Fruit fly (Drosophila melanogaster): ENCODE data around the gene CtIP.

The CtIP gene

dm6 chr3L:20471499-20472313 lies 35.7 kb downstream of the CtIP start (continued):
- TF ChIP-seq CG9932 (GFP tag; IDR thresholded peaks at IDR 0.05) (no peak), CG3163 (GFP tag; optimal IDR thresholded peaks at IDR 0.05) (peak; percentile 43), crc (GFP tag; optimal IDR thresholded peaks at IDR 0.05) (peak; percentile 0), Jarid2 (GFP tag; optimal IDR thresholded peaks at IDR 0.05) (no peak), vvl (GFP tag; IDR thresholded peaks at IDR 0.05) (peak; percentile 46; the same call in 1 of the 2 replicates), GATAe (GFP tag; conservative IDR thresholded peaks at IDR 0.05) (no peak), CG4854 (GFP tag; optimal IDR thresholded peaks at IDR 0.05) (peak; percentile 48), salm (tag; optimal IDR thresholded peaks at IDR 0.05) (no peak), D19A (tag; optimal IDR thresholded peaks at IDR 0.05) (peak; percentile 97), Adf1 (GFP tag; IDR thresholded peaks at IDR 0.05) (no peak), fu2 (GFP tag; optimal IDR thresholded peaks at IDR 0.05) (peak; percentile 12), CG18476 (GFP tag; optimal IDR thresholded peaks at IDR 0.05) (peak; percentile 41), tin (GFP tag; optimal IDR thresholded peaks at IDR 0.05) (no peak), tio (GFP tag; optimal IDR thresholded peaks at IDR 0.05) (peak; percentile 17), zen (tag; optimal IDR thresholded peaks at IDR 0.05) (peak; percentile 25), CG15601 (tag; optimal IDR thresholded peaks at IDR 0.05) (peak; percentile 63), Max (GFP tag; optimal IDR thresholded peaks at IDR 0.05) (peak; percentile 6), CG9797 (GFP tag; optimal IDR thresholded peaks at IDR 0.05) (no peak), wdn (GFP tag; IDR thresholded peaks at IDR 0.05) (no peak), CG30403 (GFP tag; optimal IDR thresholded peaks at IDR 0.05) (peak; percentile 9), CG13123 (GFP tag; optimal IDR thresholded peaks at IDR 0.05) (peak; percentile 65), Six4 (GFP tag; optimal IDR thresholded peaks at IDR 0.05) (no peak), fd64A (GFP tag; optimal IDR thresholded peaks at IDR 0.05) (peak; percentile 75), CG6813 (GFP tag; optimal IDR thresholded peaks at IDR 0.05) (peak; percentile 73), CG10209 (GFP tag; optimal IDR thresholded peaks at IDR 0.05) (peak; percentile 76), CG8924 (tag; optimal IDR thresholded peaks at IDR 0.05) (peak; percentile 41), gem (tag; optimal IDR thresholded peaks at IDR 0.05) (peak; percentile 44), chif (GFP tag; optimal IDR thresholded peaks at IDR 0.05) (peak; percentile 45 to 70), CG13424 (tag; optimal IDR thresholded peaks at IDR 0.05) (peak; percentile 58), btn (GFP tag; optimal IDR thresholded peaks at IDR 0.05) (peak; percentile 45), en (GFP tag; optimal IDR thresholded peaks at IDR 0.05) (peak; percentile 31), CG18619 (GFP tag; optimal IDR thresholded peaks at IDR 0.05) (peak; percentile 53), CG12659 (GFP tag; optimal IDR thresholded peaks at IDR 0.05) (peak; percentile 25), tap (tag; optimal IDR thresholded peaks at IDR 0.05) (peak; percentile 12), pb (GFP tag; optimal IDR thresholded peaks at IDR 0.05) (peak; percentile 4), Fer1 (GFP tag; optimal IDR thresholded peaks at IDR 0.05) (no peak), gro (GFP tag; optimal IDR thresholded peaks at IDR 0.05) (peak; percentile 21), klu (GFP tag; IDR thresholded peaks at IDR 0.05) (no peak), CG31388 (GFP tag; optimal IDR thresholded peaks at IDR 0.05) (no peak), Trl (optimal IDR thresholded peaks at IDR 0.05) (no peak), Trl (GFP tag; optimal IDR thresholded peaks at IDR 0.05) (peak; percentile 83), phol (tag; optimal IDR thresholded peaks at IDR 0.05) (peak; percentile 31), vnd (GFP tag; IDR thresholded peaks at IDR 0.05; ENCODE audit: partially characterized antibody) (no peak), CG3065 (GFP tag; optimal IDR thresholded peaks at IDR 0.05) (peak; percentile 22), CG31365 (tag; optimal IDR thresholded peaks at IDR 0.05) (peak; percentile 71), nau (GFP tag; optimal IDR thresholded peaks at IDR 0.05) (peak; percentile 80), Med (GFP tag) (peak; percentile 96), CG1832 (GFP tag; optimal IDR thresholded peaks at IDR 0.05) (no peak), gsb-n (tag; optimal IDR thresholded peaks at IDR 0.05) (peak; percentile 34)
